Worm (Caenorhabditis elegans): ENCODE data around the gene dep-1.
A peak's percentile ranks its signal among the peaks of the same experiment; 100 is the strongest.

Gene dep-1

DNA sequence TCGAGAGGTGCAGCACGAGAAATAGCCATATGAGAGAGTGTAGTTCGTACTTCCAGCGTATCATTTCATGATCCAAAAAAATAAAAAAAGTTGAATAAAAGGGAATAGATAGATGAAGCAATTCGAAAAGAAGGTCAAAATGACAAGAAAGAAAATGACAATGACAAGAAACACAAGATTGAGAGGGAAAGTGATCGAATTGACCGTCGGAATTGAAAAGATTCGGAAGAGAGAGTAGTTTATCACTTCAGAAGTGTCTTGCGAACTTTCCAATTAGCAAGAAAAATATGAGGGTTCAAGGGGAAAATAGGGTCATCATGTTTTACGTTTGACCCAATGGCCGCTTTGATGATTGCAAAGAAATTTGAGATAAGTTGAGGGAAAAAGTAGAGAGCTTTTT is at the start of gene dep-1:
Gene dep-1 (minus strand): TSS at position 95 of the 400 bp plus-strand sequence.
- TF ChIP-seq eor-1 (tag; optimal IDR thresholded peaks at IDR 0.05) (no peak), nhr-23 (tag; optimal IDR thresholded peaks at IDR 0.05) (peak; percentile 57), nhr-25 (tag; optimal IDR thresholded peaks at IDR 0.05) (peak; percentile 7)

DNA sequence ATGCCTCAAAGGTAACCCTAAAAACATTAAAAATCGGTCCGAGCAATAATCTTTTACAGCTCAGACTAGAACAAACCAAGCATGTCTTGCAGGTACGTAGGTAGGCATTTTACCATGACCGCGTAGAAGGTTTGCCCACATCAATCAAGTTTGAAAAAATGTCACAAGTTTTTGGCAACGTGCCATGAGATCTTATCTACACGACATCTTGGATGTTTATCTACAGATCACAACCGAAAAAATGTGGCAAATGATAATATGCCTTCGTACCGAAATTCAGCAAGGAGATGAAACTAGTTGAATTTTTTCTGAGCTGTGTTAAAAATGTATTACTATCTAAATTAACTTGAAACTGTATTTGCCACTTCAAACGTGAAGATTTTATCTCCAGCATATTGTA is 44.8 kb upstream of the dep-1 start:
- no peak for TF ChIP-seq nhr-23 (tag; optimal IDR thresholded peaks at IDR 0.05)
- no peak for TF ChIP-seq fos-1 (tag; optimal IDR thresholded peaks at IDR 0.05)
- TF ChIP-seq hmg-11 (tag; optimal IDR thresholded peaks at IDR 0.05), result no peak
- no peak for TF ChIP-seq zag-1 (tag; optimal IDR thresholded peaks at IDR 0.05)
- TF ChIP-seq ZK546.5 (tag; optimal IDR thresholded peaks at IDR 0.05), result no peak
- TF ChIP-seq nhr-77 (tag; optimal IDR thresholded peaks at IDR 0.05), result no peak
- TF ChIP-seq elt-1 (tag; optimal IDR thresholded peaks at IDR 0.05), result peak; percentile 94
- TF ChIP-seq mdl-1 (tag; optimal IDR thresholded peaks at IDR 0.05), result no peak
- TF ChIP-seq aly-2 (tag; optimal IDR thresholded peaks at IDR 0.05), result no peak
- no peak for TF ChIP-seq fkh-10 (GFP tag; optimal IDR thresholded peaks at IDR 0.05)
- peak; percentile 54 for TF ChIP-seq nhr-25 (tag; optimal IDR thresholded peaks at IDR 0.05)

DNA sequence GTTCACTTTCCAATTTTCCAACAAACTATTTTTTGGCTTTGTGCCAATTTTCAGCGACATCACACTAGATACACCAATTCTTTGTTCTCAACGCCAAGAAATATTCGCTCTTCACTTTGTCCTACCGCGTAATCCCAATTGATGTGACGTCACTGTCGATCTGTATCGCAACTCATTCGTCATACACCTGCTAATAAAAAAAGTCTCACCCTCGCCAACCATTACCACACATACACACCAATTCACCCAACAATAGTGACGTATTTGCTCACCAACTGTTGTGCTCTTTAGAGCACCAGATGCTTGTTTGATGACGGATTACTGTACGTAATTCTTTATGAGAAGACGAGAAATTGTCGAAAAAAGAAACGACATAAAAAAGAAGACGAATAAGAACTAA is 43.8 kb upstream of the dep-1 start:
- TF ChIP-seq elt-3 (tag; optimal IDR thresholded peaks at IDR 0.05) (no peak), pha-4 (tag; optimal IDR thresholded peaks at IDR 0.05) (peak; percentile 54), nhr-43 (tag; optimal IDR thresholded peaks at IDR 0.05; ENCODE audit: poor library complexity, severe bottlenecking) (no peak)

DNA sequence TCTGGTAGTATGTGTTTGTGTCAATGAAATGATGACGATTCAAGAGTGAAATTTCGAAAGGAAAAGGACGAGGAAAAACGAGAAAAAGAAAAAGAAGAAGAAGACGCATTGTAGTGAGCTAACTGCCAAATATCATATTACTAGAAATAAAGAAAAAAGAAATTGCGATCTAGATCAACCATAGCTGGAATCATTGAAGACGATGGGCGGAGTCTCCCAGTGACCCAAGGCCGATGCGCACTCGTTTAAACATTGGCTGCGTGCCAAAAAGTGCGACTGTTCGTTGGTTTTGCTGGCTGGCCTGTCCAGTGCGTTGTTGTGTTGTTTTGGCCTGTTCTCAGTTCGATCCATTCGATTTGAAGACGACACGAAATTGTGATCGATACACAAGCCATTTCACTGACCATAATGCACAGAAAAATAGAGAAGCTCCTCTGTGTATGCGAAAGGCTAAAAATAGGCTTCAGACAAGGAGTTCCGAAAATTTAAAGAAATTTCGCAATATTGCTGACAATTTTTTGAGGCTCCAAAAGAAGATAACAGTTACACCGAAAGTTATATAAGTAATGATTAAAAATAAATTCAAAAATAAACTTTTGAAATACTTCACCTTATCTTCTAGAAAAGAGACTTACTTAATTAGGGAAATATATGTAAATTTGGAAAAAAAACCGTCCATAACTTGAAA is 42.8 kb upstream of the dep-1 start:
- TF ChIP-seq ama-1 (optimal IDR thresholded peaks at IDR 0.05) (no peak), nhr-23 (tag; optimal IDR thresholded peaks at IDR 0.05) (peak; percentile 43), elt-3 (tag; optimal IDR thresholded peaks at IDR 0.05) (no peak), nhr-25 (tag; optimal IDR thresholded peaks at IDR 0.05) (peak; percentile 56)

DNA sequence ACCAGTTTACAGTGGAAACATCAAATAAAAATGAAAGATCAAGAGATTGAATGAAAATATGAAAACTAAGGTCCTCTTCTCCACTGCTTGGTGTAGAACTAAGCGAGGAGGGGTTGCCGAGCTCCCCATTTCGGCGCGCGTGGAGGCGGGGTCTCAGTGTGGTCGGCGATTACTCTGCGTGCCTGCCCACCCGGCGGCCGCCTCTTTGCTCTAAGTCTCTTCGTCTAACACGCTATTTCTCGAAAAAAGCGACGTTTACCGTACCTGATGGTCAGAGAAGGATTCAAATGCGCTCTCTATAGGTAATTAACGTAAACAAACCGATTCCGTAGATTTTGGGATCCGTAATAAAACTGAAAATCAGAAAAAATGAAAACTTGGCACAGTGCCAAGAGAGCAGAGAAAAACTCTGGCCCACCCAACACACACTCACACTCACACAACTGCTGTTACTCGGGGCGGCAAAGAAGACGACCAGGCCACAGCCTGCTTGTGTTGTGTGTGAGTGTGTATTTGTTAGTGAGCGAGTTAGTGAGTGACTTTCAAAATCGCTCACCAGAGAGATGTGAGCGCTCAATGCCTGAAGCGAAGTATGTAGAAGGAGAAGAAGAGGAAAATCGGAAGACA is 42.1 kb upstream of the dep-1 start:
- TF ChIP-seq elt-2 (tag; optimal IDR thresholded peaks at IDR 0.05) (peak; percentile 63), egl-27 (tag; optimal IDR thresholded peaks at IDR 0.05) (no peak), hmg-11 (tag; optimal IDR thresholded peaks at IDR 0.05) (peak; percentile 77), egl-5 (tag; optimal IDR thresholded peaks at IDR 0.05) (no peak), ztf-11 (tag; optimal IDR thresholded peaks at IDR 0.05) (no peak), fos-1 (tag; optimal IDR thresholded peaks at IDR 0.05) (no peak), unc-62 (GFP tag; optimal IDR thresholded peaks at IDR 0.05) (no peak), ztf-4 (tag; optimal IDR thresholded peaks at IDR 0.05) (no peak), skn-1 (tag; optimal IDR thresholded peaks at IDR 0.05) (no peak), ceh-82 (tag; optimal IDR thresholded peaks at IDR 0.05) (no peak), pha-4 (tag; optimal IDR thresholded peaks at IDR 0.05) (peak; percentile 85), fkh-2 (tag; optimal IDR thresholded peaks at IDR 0.05) (peak; percentile 41), nhr-43 (tag; optimal IDR thresholded peaks at IDR 0.05; ENCODE audit: poor library complexity, severe bottlenecking) (no peak), aly-2 (tag; optimal IDR thresholded peaks at IDR 0.05) (no peak), nhr-11 (tag; optimal IDR thresholded peaks at IDR 0.05) (peak; percentile 70), sea-2 (GFP tag; optimal IDR thresholded peaks at IDR 0.05) (peak; percentile 88), ceh-28 (tag; optimal IDR thresholded peaks at IDR 0.05) (no peak), tbx-2 (tag; optimal IDR thresholded peaks at IDR 0.05) (peak; percentile 15), lin-15B (tag; optimal IDR thresholded peaks at IDR 0.05) (peak; percentile 68), mdl-1 (tag; optimal IDR thresholded peaks at IDR 0.05) (no peak), nhr-237 (tag; optimal IDR thresholded peaks at IDR 0.05) (no peak), jun-1 (tag; optimal IDR thresholded peaks at IDR 0.05) (peak; percentile 62), R02D3.7 (tag; optimal IDR thresholded peaks at IDR 0.05) (no peak), snpc-4 (tag; optimal IDR thresholded peaks at IDR 0.05) (no peak), elt-3 (tag; optimal IDR thresholded peaks at IDR 0.05) (no peak), nhr-28 (tag; optimal IDR thresholded peaks at IDR 0.05) (no peak), ama-1 (optimal IDR thresholded peaks at IDR 0.05) (no peak), nhr-25 (tag; optimal IDR thresholded peaks at IDR 0.05) (peak; percentile 42), nfya-1 (tag; optimal IDR thresholded peaks at IDR 0.05; ENCODE audit: insufficient read depth) (peak; percentile 79), pqm-1 (tag; optimal IDR thresholded peaks at IDR 0.05) (peak; percentile 48), unc-39 (tag; optimal IDR thresholded peaks at IDR 0.05) (no peak), ceh-16 (tag; optimal IDR thresholded peaks at IDR 0.05) (no peak), nhr-77 (tag; optimal IDR thresholded peaks at IDR 0.05) (no peak), ZK546.5 (tag; optimal IDR thresholded peaks at IDR 0.05) (no peak), eor-1 (tag; optimal IDR thresholded peaks at IDR 0.05) (no peak), nhr-12 (tag; optimal IDR thresholded peaks at IDR 0.05) (no peak), ceh-9 (tag; optimal IDR thresholded peaks at IDR 0.05) (no peak), daf-12 (tag; optimal IDR thresholded peaks at IDR 0.05) (no peak)

Data from whole organism, L3 larva.